Worm (Caenorhabditis elegans) whole organism, young adult: ENCODE data around the gene Y48A6B.9.

ENCODE experiments used
- B0336.3 ChIP-seq: fragments of 200-800 bp; sonication (Bioruptor generic); IDR thresholded peaks from 2 replicates; pipeline ENCODE4 v1.3.6; 2022; ENCODE audit warnings: missing genetic modification characterization, missing compliant biosample characterization
- C06A6.2 ChIP-seq: fragments of 200-800 bp; sonication (Bioruptor generic); conservative IDR thresholded peaks from 2 replicates; pipeline ENCODE4 v1.3.6; 2022; ENCODE audit warnings: missing genetic modification characterization, missing compliant biosample characterization
- C17E4.6 ChIP-seq: fragments of 200-800 bp; sonication (Bioruptor generic); IDR thresholded peaks from 2 replicates; pipeline ENCODE4 v1.3.6; 2022; ENCODE audit warnings: missing genetic modification reagents, missing genetic modification characterization, missing compliant biosample characterization
- F23B12.7 ChIP-seq: sonication (generic microtip); optimal IDR thresholded peaks from 2 replicates; lab custom pipeline; 2017; ENCODE audit warnings: missing genetic modification characterization, mild to moderate bottlenecking, missing compliant biosample characterization, antibody characterized with exemption, moderate library complexity; ENCODE audit not compliant: insufficient read depth
- F57C9.4 ChIP-seq: sonication (generic microtip); optimal IDR thresholded peaks from 2 replicates; lab custom pipeline; 2017; ENCODE audit warnings: mild to moderate bottlenecking, missing genetic modification characterization, missing compliant biosample characterization
- T07F8.4 ChIP-seq: sonication (generic microtip); optimal IDR thresholded peaks from 2 replicates; lab custom pipeline; 2016; ENCODE audit warnings: mild to moderate bottlenecking, missing genetic modification characterization, moderate library complexity, missing compliant biosample characterization
- Y53F4B.3 ChIP-seq: fragments of 200-800 bp; sonication (Bioruptor generic); IDR thresholded peaks from 2 replicates; pipeline ENCODE4 v1.3.6; 2022; ENCODE audit warnings: missing genetic modification reagents, missing genetic modification characterization, missing compliant biosample characterization
- Y67H2A.10 ChIP-seq: fragments of 200-800 bp; sonication (Bioruptor generic); conservative IDR thresholded peaks from 2 replicates; pipeline ENCODE4 v1.3.6; 2022; ENCODE audit warnings: missing genetic modification reagents, missing genetic modification characterization, missing compliant biosample characterization
- ama-1 ChIP-seq, 3 experiments: fragments of 150-350 bp in 1 of 3; sonication (generic microtip) in 2 of 3; optimal IDR thresholded peaks; 2 replicates each; lab custom pipeline; 2014 to 2018; ENCODE audit warnings: missing biosample characterization in 2 of 3, missing genetic modification characterization in 2 of 3, missing genetic modification reagents in 2 of 3
- aptf-2 ChIP-seq: fragments of 200-800 bp; sonication (Bioruptor generic); conservative IDR thresholded peaks from 2 replicates; pipeline ENCODE4 v1.3.6; 2022; ENCODE audit warnings: missing genetic modification reagents, missing genetic modification characterization, missing compliant biosample characterization
- aptf-3 ChIP-seq: fragments of 200-800 bp; sonication (Bioruptor generic); IDR thresholded peaks from 2 replicates; pipeline ENCODE4 v1.3.6; 2022; ENCODE audit warnings: missing genetic modification characterization, missing compliant biosample characterization
- athp-1 ChIP-seq: sonication (generic microtip); optimal IDR thresholded peaks from 2 replicates; lab custom pipeline; 2017; ENCODE audit warnings: mild to moderate bottlenecking, missing genetic modification characterization, missing compliant biosample characterization
- ceh-100 ChIP-seq: fragments of 200-800 bp; sonication (Bioruptor generic); IDR thresholded peaks from 2 replicates; pipeline ENCODE4 v1.3.6; 2022; ENCODE audit warnings: missing genetic modification reagents, missing genetic modification characterization, missing compliant biosample characterization
- ceh-40 ChIP-seq: fragments of 200-800 bp; sonication (Bioruptor generic); IDR thresholded peaks from 2 replicates; pipeline ENCODE4 v1.3.6; 2022; ENCODE audit warnings: missing genetic modification characterization, missing compliant biosample characterization
- ceh-79 ChIP-seq: sonication (generic microtip); optimal IDR thresholded peaks from 2 replicates; lab custom pipeline; 2017; ENCODE audit warnings: mild to moderate bottlenecking, missing genetic modification characterization, missing compliant biosample characterization
- dpff-1 ChIP-seq: sonication (generic microtip); optimal IDR thresholded peaks from 2 replicates; lab custom pipeline; 2017; ENCODE audit warnings: mild to moderate bottlenecking, missing genetic modification characterization, missing compliant biosample characterization
- gei-17 ChIP-seq: fragments of 200-800 bp; sonication (Bioruptor generic); optimal IDR thresholded peaks from 2 replicates; lab custom pipeline; 2018; ENCODE audit warnings: mild to moderate bottlenecking, missing genetic modification characterization, missing compliant biosample characterization
- madf-8 ChIP-seq: fragments of 200-800 bp; sonication (Bioruptor generic); conservative IDR thresholded peaks from 2 replicates; pipeline ENCODE4 v1.3.6; 2022; ENCODE audit warnings: missing genetic modification reagents, missing genetic modification characterization, missing compliant biosample characterization
- mxl-1 ChIP-seq: sonication (generic microtip); optimal IDR thresholded peaks from 2 replicates; lab custom pipeline; 2016; ENCODE audit warnings: missing genetic modification characterization, missing compliant biosample characterization
- nfya-2 ChIP-seq: fragments of 200-800 bp; sonication (Bioruptor generic); IDR thresholded peaks from 2 replicates; pipeline ENCODE4 v1.3.6; 2022; ENCODE audit warnings: missing genetic modification reagents, missing genetic modification characterization, missing compliant biosample characterization
- nhr-80 ChIP-seq: sonication (generic microtip); optimal IDR thresholded peaks from 2 replicates; lab custom pipeline; 2016; ENCODE audit warnings: missing genetic modification characterization, missing compliant biosample characterization
- rec-8 ChIP-seq, 2 experiments: sonication (generic microtip); optimal IDR thresholded peaks; 2 replicates each; lab custom pipeline; 2016; ENCODE audit warnings: mild to moderate bottlenecking in 2 of 2, missing genetic modification characterization in 2 of 2, missing genetic modification reagents in 2 of 2, missing genotype in 2 of 2, missing biosample characterization in 1 of 2, missing compliant biosample characterization in 1 of 2, moderate library complexity in 1 of 2
- repo-1 ChIP-seq: sonication (generic microtip); optimal IDR thresholded peaks from 2 replicates; lab custom pipeline; 2017; ENCODE audit warnings: mild to moderate bottlenecking, missing genetic modification characterization, missing compliant biosample characterization
- sdz-38 ChIP-seq: sonication (generic microtip); optimal IDR thresholded peaks from 2 replicates; lab custom pipeline; 2016; ENCODE audit warnings: missing genotype, missing genetic modification characterization, missing compliant biosample characterization
- snpc-1.1 ChIP-seq: sonication (generic microtip); optimal IDR thresholded peaks from 2 replicates; lab custom pipeline; 2017; ENCODE audit warnings: missing genetic modification characterization, mild to moderate bottlenecking, missing compliant biosample characterization, antibody characterized with exemption, moderate library complexity, missing genotype, missing genetic modification reagents; ENCODE audit not compliant: insufficient read depth
- snpc-4 ChIP-seq, 5 experiments: fragments of 150-350 bp in 1 of 5; sonication (generic microtip) in 4 of 5; optimal IDR thresholded peaks; 2 replicates each; lab custom pipeline; 2014 to 2018; ENCODE audit warnings: missing genetic modification characterization in 5 of 5, missing biosample characterization in 3 of 5, antibody characterized with exemption in 2 of 5, mild to moderate bottlenecking in 2 of 5, missing compliant biosample characterization in 2 of 5, missing genotype in 2 of 5, moderate library complexity in 2 of 5, missing genetic modification reagents in 1 of 5
- sptf-2 ChIP-seq: fragments of 200-800 bp; sonication (Bioruptor generic); optimal IDR thresholded peaks from 2 replicates; lab custom pipeline; 2018; ENCODE audit warnings: mild to moderate bottlenecking, missing genetic modification characterization, missing compliant biosample characterization
- tbx-9 ChIP-seq: sonication (generic microtip); optimal IDR thresholded peaks from 2 replicates; lab custom pipeline; 2016; ENCODE audit warnings: borderline replicate concordance, missing genetic modification characterization, inconsistent platforms, missing compliant biosample characterization
- tlf-1 ChIP-seq: fragments of 200-800 bp; sonication (Bioruptor generic); optimal IDR thresholded peaks from 2 replicates; lab custom pipeline; 2018; ENCODE audit warnings: mild to moderate bottlenecking, missing genetic modification characterization, missing compliant biosample characterization
- zfh-2 ChIP-seq: fragments of 200-800 bp; sonication (Bioruptor generic); conservative IDR thresholded peaks from 2 replicates; pipeline ENCODE4 v1.3.6; 2022; ENCODE audit warnings: missing genetic modification reagents, missing genetic modification characterization, missing compliant biosample characterization
- ztf-18 ChIP-seq: sonication (generic microtip); optimal IDR thresholded peaks from 2 replicates; lab custom pipeline; 2016; ENCODE audit warnings: missing genotype, mild to moderate bottlenecking, missing genetic modification characterization, missing compliant biosample characterization
- ztf-3 ChIP-seq: fragments of 200-800 bp; sonication (Bioruptor generic); optimal IDR thresholded peaks from 2 replicates; lab custom pipeline; 2018; ENCODE audit warnings: mild to moderate bottlenecking, missing genetic modification characterization, missing compliant biosample characterization

The Y48A6B.9 gene

DNA sequence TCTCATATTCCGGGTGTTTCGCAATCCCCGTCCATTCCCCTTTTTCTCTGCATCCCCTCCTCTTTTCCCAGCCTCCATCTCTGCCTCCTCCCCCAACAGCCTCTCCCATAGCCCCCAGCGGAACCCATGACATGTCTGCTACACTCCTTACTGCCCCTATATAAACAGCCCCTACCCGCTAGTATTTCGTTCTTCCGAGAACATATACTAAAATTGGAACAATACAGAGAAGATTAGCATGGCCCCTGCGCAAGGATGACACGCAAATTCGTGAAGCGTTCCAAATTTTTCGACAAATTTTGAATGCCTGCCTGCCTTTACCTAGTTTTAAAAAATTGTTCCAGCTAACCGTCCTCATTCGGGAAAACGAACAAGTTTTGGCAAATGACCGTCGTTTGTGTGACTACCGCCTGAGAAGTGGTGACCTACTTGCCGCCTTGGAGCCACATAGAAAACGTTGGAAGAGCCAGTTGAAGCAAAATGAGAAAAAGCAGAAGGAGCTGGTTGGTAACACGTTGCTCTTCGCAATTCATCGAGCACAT, 43.4 kb upstream of the Y48A6B.9 start (continued):
- TF ChIP-seq snpc-4 (GFP tag; optimal IDR thresholded peaks at IDR 0.05; lab: Kevin White, UChicago) (peak; percentile 99), snpc-4 (tag; optimal IDR thresholded peaks at IDR 0.05; lab: Kevin White, UChicago) (peak; percentile 99 to 100 (median 100)), ztf-18 (peak; percentile 83), ceh-40 (GFP tag; lab: Robert Waterston, UW) (peak; percentile 81; the same call in 1 of the 2 replicates), aptf-2 (GFP tag; lab: Robert Waterston, UW) (peak; percentile 71), athp-1 (tag; lab: Kevin White, UChicago) (peak; percentile 94), sptf-2 (GFP tag; lab: Kevin White, UChicago) (peak; percentile 94), F57C9.4 (tag; lab: Kevin White, UChicago) (peak; percentile 76), tbx-9 (tag; lab: Kevin White, UChicago) (peak; percentile 95), T07F8.4 (tag; lab: Kevin White, UChicago) (peak; percentile 92), repo-1 (peak; percentile 97), Y53F4B.3 (GFP tag; lab: Robert Waterston, UW) (peak; percentile 48; the same call in 1 of the 2 replicates), ceh-100 (GFP tag; lab: Robert Waterston, UW) (peak; percentile 89), tlf-1 (GFP tag; lab: Kevin White, UChicago) (peak; percentile 91), nhr-80 (peak; percentile 50), ama-1 (optimal IDR thresholded peaks at IDR 0.05; lab: Kevin White, UChicago) (no peak), ama-1 (GFP tag; optimal IDR thresholded peaks at IDR 0.05; lab: Kevin White, UChicago) (peak; percentile 85 to 94)

ce11 chrIII:10994085-10994484, 38.9 kb upstream of the Y48A6B.9 start:
- TF ChIP-seq dpff-1 (no peak), mxl-1 (no peak), ceh-79 (tag; lab: Kevin White, UChicago) (no peak), rec-8 (tag; optimal IDR thresholded peaks at IDR 0.05; lab: Kevin White, UChicago) (no peak), aptf-2 (GFP tag; lab: Robert Waterston, UW) (no peak), nfya-2 (no peak), C06A6.2 (GFP tag; lab: Robert Waterston, UW) (no peak), madf-8 (GFP tag; lab: Robert Waterston, UW) (no peak), Y53F4B.3 (GFP tag; lab: Robert Waterston, UW) (no peak), aptf-3 (GFP tag; lab: Robert Waterston, UW) (no peak)

DNA sequence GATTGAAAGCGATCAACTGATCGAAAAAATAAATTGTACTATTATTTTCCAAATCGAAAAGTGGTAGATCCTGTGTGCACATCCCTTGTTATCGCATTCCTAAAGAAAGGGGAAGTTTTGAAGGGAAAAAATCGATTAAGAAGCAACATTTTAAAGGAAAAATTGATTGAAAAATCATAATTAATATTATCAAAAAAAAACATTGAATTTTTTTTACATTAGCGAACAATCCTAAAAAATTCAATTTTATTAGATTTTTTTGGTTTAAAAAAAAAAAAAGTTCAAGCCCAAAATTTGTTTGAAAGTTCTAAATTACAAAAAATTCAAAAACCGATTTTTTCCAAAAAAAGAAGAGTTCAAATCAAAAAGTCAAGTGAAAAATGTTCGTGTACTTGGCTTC, 37.8 kb upstream of the Y48A6B.9 start, which contains the start of gene dmsr-5:
TSS of gene dmsr-5 (minus strand) at position 101 of the 400 bp plus-strand sequence.
- TF ChIP-seq F23B12.7 (tag; lab: Kevin White, UChicago) = no peak
- TF ChIP-seq dpff-1 = no peak
- no peak for TF ChIP-seq B0336.3 (GFP tag; lab: Robert Waterston, UW)
- no peak for TF ChIP-seq ztf-3
- TF ChIP-seq sdz-38 (tag; lab: Kevin White, UChicago) = no peak
- no peak for TF ChIP-seq C17E4.6 (GFP tag; lab: Robert Waterston, UW)
- TF ChIP-seq gei-17 = no peak

DNA sequence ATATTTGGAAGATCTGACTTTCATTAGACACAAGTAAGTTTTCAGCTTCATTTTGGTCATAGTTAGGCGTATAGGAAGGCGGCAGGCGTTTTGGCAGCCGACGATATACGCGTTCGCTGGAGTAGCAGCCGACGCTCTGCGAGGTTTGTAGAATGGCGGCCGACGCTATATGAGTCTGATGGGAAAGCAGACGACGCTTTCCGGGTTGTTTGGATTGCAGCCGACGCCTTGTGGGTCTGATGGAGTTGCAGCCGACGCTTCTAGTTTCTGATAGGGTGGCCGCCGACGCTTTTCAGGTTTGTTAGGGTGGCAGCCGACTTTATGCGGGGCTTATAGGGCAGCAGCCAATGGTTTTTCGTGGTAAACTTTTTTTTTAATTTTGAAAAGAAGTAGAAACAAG, 30.2 kb upstream of the Y48A6B.9 start:
- TF ChIP-seq snpc-1.1 (tag; lab: Kevin White, UChicago) (no peak), snpc-4 (GFP tag; optimal IDR thresholded peaks at IDR 0.05; lab: Kevin White, UChicago) (no peak), snpc-4 (tag; optimal IDR thresholded peaks at IDR 0.05; lab: Kevin White, UChicago) (peak in 1 of 4 experiments; percentile 52), Y67H2A.10 (GFP tag; lab: Robert Waterston, UW) (no peak), ceh-100 (GFP tag; lab: Robert Waterston, UW) (no peak), zfh-2 (GFP tag; lab: Robert Waterston, UW) (peak; percentile 47; the same call in 1 of the 2 replicates)
- TF ChIP-seq, all 124 proteins: peak for 2
